Worm (Caenorhabditis elegans): ENCODE results near the gene F26D2.15.

F26D2.15 gene

ce11 chrV:16395131-16395530 lies 42.5 kb upstream of the F26D2.15 start, which contains the start of gene F13A7.11 (continued):
- TF ChIP-seq hlh-30 (tag; optimal IDR thresholded peaks at IDR 0.05; ENCODE audit: insufficient read depth) (no peak), mdt-29 (GFP tag; IDR thresholded peaks at IDR 0.05) (no peak), spr-1 (tag; optimal IDR thresholded peaks at IDR 0.05) (no peak), fkh-10 (GFP tag; optimal IDR thresholded peaks at IDR 0.05) (no peak), unc-130 (GFP tag; optimal IDR thresholded peaks at IDR 0.05) (no peak)

ce11 chrV:16395739-16396138 lies 41.9 kb upstream of the F26D2.15 start, which contains the start of gene F13A7.12:
Gene F13A7.12, plus strand, starts transcription at chrV:16396039.
- TF ChIP-seq lim-7 (GFP tag; IDR thresholded peaks at IDR 0.05) = no peak
- no peak for TF ChIP-seq daf-16 (GFP tag; optimal IDR thresholded peaks at IDR 0.05)
- TF ChIP-seq daf-16 (tag; optimal IDR thresholded peaks at IDR 0.05) = no peak
- TF ChIP-seq Y105C5A.15 (GFP tag; IDR thresholded peaks at IDR 0.05) = no peak
- TF ChIP-seq cey-2 (tag; optimal IDR thresholded peaks at IDR 0.05; ENCODE audit: borderline replicate concordance, insufficient read depth) = no peak
- TF ChIP-seq daf-8 (GFP tag; IDR thresholded peaks at IDR 0.05) = no peak
- no peak for TF ChIP-seq nhr-111 (GFP tag; optimal IDR thresholded peaks at IDR 0.05)
- no peak for TF ChIP-seq aha-1 (tag)
- no peak for TF ChIP-seq F37D6.2 (tag; optimal IDR thresholded peaks at IDR 0.05)
- TF ChIP-seq nhr-25 (tag; optimal IDR thresholded peaks at IDR 0.05; ENCODE audit: borderline replicate concordance, insufficient read depth) = no peak
- TF ChIP-seq zfp-3 (GFP tag; conservative IDR thresholded peaks at IDR 0.05) = no peak
- no peak for TF ChIP-seq snpc-1.2 (GFP tag; IDR thresholded peaks at IDR 0.05)
- no peak for TF ChIP-seq ztf-7 (tag; optimal IDR thresholded peaks at IDR 0.05)
- no peak for TF ChIP-seq ceh-62 (tag; optimal IDR thresholded peaks at IDR 0.05)
- TF ChIP-seq F26F4.8 (GFP tag; conservative IDR thresholded peaks at IDR 0.05) = no peak
- TF ChIP-seq ZK337.2 (GFP tag; IDR thresholded peaks at IDR 0.05) = no peak
- TF ChIP-seq T20F7.1 (GFP tag; optimal IDR thresholded peaks at IDR 0.05) = no peak
- no peak for TF ChIP-seq ceh-44 (GFP tag; IDR thresholded peaks at IDR 0.05)
- TF ChIP-seq hlh-11 (tag; optimal IDR thresholded peaks at IDR 0.05) = no peak

- TF ChIP-seq pqm-1 (tag; optimal IDR thresholded peaks at IDR 0.05) (no peak), madf-5 (GFP tag; IDR thresholded peaks at IDR 0.05) (no peak), unc-62 (GFP tag; optimal IDR thresholded peaks at IDR 0.05 in 1 of 2) (peak in 1 of 2 experiments; percentile 52), unc-62 (tag; optimal IDR thresholded peaks at IDR 0.05) (no peak), rbr-2 (tag; optimal IDR thresholded peaks at IDR 0.05) (no peak), lim-7 (GFP tag; IDR thresholded peaks at IDR 0.05) (no peak), ZK337.2 (GFP tag; IDR thresholded peaks at IDR 0.05) (no peak)
Measured at ce11 chrV:16399388-16399787, 38.3 kb upstream of the F26D2.15 start, which contains the start of gene sre-36. Gene sre-36, plus strand, starts transcription at chrV:16399688.

ce11 chrV:16401519-16401918 lies 36.1 kb upstream of the F26D2.15 start, which contains the start of gene F13A7.14:
Gene F13A7.14, plus strand, starts transcription at chrV:16401891.
- TF ChIP-seq mdt-29 (GFP tag; IDR thresholded peaks at IDR 0.05) (0 out of 2 replicates have a peak, but pooled peaks have one; percentile 17), vab-7 (GFP tag; IDR thresholded peaks at IDR 0.05) (0 out of 2 replicates have a peak, but pooled peaks have one; percentile 16), lsy-2 (tag; optimal IDR thresholded peaks at IDR 0.05) (peak in 1 of 2 experiments; percentile 87), mep-1 (tag; optimal IDR thresholded peaks at IDR 0.05) (no peak), lin-38 (GFP tag; IDR thresholded peaks at IDR 0.05) (peak; percentile 73), lin-39 (tag; optimal IDR thresholded peaks at IDR 0.05) (no peak), mes-2 (tag; optimal IDR thresholded peaks at IDR 0.05; ENCODE audit: poor library complexity, severe bottlenecking) (peak; percentile 100), Y5F2A.4 (GFP tag; optimal IDR thresholded peaks at IDR 0.05) (no peak), cey-2 (tag; optimal IDR thresholded peaks at IDR 0.05; ENCODE audit: borderline replicate concordance, insufficient read depth) (no peak), F26F4.8 (GFP tag; conservative IDR thresholded peaks at IDR 0.05) (no peak), nhr-6 (tag; optimal IDR thresholded peaks at IDR 0.05) (peak; percentile 14), dmd-6 (GFP tag; IDR thresholded peaks at IDR 0.05) (peak; percentile 75), tag-97 (GFP tag; IDR thresholded peaks at IDR 0.05) (peak; percentile 68; the same call in 1 of the 2 replicates), hmg-1.1 (GFP tag; IDR thresholded peaks at IDR 0.05) (peak; percentile 59), ztf-7 (tag; optimal IDR thresholded peaks at IDR 0.05) (peak; percentile 42), dpl-1 (GFP tag; optimal IDR thresholded peaks at IDR 0.05) (peak; percentile 99), ceh-28 (tag; optimal IDR thresholded peaks at IDR 0.05) (no peak), unc-130 (GFP tag; optimal IDR thresholded peaks at IDR 0.05) (peak; percentile 87), daf-19 (GFP tag; conservative IDR thresholded peaks at IDR 0.05) (no peak), nhr-77 (tag; optimal IDR thresholded peaks at IDR 0.05) (no peak), ceh-20 (GFP tag; IDR thresholded peaks at IDR 0.05) (no peak), nhr-48 (tag; optimal IDR thresholded peaks at IDR 0.05) (peak; percentile 17)

Data from whole organism, L4 larva.